Fruit fly (Drosophila melanogaster): ENCODE measurements around the gene CG34174.

CG34174 gene

dm6 chr2L:2202853-2203717, 11.0 kb upstream of the CG34174 start (continued):
- peak; percentile 65 for TF ChIP-seq pros (GFP tag; optimal IDR thresholded peaks at IDR 0.05)
- TF ChIP-seq ash1 (GFP tag; optimal IDR thresholded peaks at IDR 0.05): no peak
- no peak for TF ChIP-seq CG15696 (tag; optimal IDR thresholded peaks at IDR 0.05)
- TF ChIP-seq gem (tag; optimal IDR thresholded peaks at IDR 0.05): no peak
- no peak for TF ChIP-seq fd3F (GFP tag; optimal IDR thresholded peaks at IDR 0.05)
- peak; percentile 38; the same call in 1 of the 3 replicates for TF ChIP-seq otp (GFP tag; IDR thresholded peaks at IDR 0.05)
- no peak for TF ChIP-seq lilli (GFP tag; optimal IDR thresholded peaks at IDR 0.05)
- peak; percentile 12 for TF ChIP-seq BtbVII (GFP tag; optimal IDR thresholded peaks at IDR 0.05)
- TF ChIP-seq CG3838 (GFP tag; optimal IDR thresholded peaks at IDR 0.05): no peak
- TF ChIP-seq Xrp1 (GFP tag; IDR thresholded peaks at IDR 0.05): 0 out of 2 replicates have a peak, but pooled peaks have one; percentile 6
- no peak for TF ChIP-seq bcd (GFP tag; optimal IDR thresholded peaks at IDR 0.05)
- peak; percentile 34; the same call in 2 of the 4 replicates for TF ChIP-seq Dll (GFP tag; IDR thresholded peaks at IDR 0.05; ENCODE audit: partially characterized antibody)
- no peak for TF ChIP-seq CG33213 (GFP tag; optimal IDR thresholded peaks at IDR 0.05)
- no peak for TF ChIP-seq CG5245 (GFP tag; optimal IDR thresholded peaks at IDR 0.05)
- no peak for TF ChIP-seq Kr (GFP tag; optimal IDR thresholded peaks at IDR 0.05)
- TF ChIP-seq CG14441 (GFP tag; IDR thresholded peaks at IDR 0.05): 0 out of 2 replicates have a peak, but pooled peaks have one; percentile 15
- no peak for TF ChIP-seq CG15269 (tag; optimal IDR thresholded peaks at IDR 0.05)
- no peak for TF ChIP-seq CG9727 (GFP tag; optimal IDR thresholded peaks at IDR 0.05)
- TF ChIP-seq ac (GFP tag; optimal IDR thresholded peaks at IDR 0.05): no peak
- no peak for TF ChIP-seq Dbx (GFP tag; IDR thresholded peaks at IDR 0.05)
- TF ChIP-seq CG10267 (tag; optimal IDR thresholded peaks at IDR 0.05): no peak
- TF ChIP-seq CG12219 (GFP tag; optimal IDR thresholded peaks at IDR 0.05): no peak
- no peak for TF ChIP-seq ssp (GFP tag; IDR thresholded peaks at IDR 0.05)
- TF ChIP-seq Opbp (GFP tag; IDR thresholded peaks at IDR 0.05; ENCODE audit: partially characterized antibody): peak; percentile 64
- TF ChIP-seq CG7987 (GFP tag; optimal IDR thresholded peaks at IDR 0.05): peak; percentile 36
- TF ChIP-seq seq (GFP tag; IDR thresholded peaks at IDR 0.05): 0 out of 2 replicates have a peak, but pooled peaks have one; percentile 13
- peak; percentile 97 for TF ChIP-seq CG31224 (GFP tag; IDR thresholded peaks at IDR 0.05)
- TF ChIP-seq Oli (tag; optimal IDR thresholded peaks at IDR 0.05): no peak
- no peak for TF ChIP-seq CG17568 (GFP tag; optimal IDR thresholded peaks at IDR 0.05)
- no peak for TF ChIP-seq shn (GFP tag; optimal IDR thresholded peaks at IDR 0.05)
- no peak for TF ChIP-seq tgo (GFP tag; IDR thresholded peaks at IDR 0.05)
- TF ChIP-seq CG10979 (tag; optimal IDR thresholded peaks at IDR 0.05): no peak
- peak; percentile 14 for TF ChIP-seq corto (GFP tag; optimal IDR thresholded peaks at IDR 0.05)
- no peak for TF ChIP-seq disco-r (GFP tag; optimal IDR thresholded peaks at IDR 0.05)
- peak; percentile 13 for TF ChIP-seq CG18599 (GFP tag; optimal IDR thresholded peaks at IDR 0.05)
- peak; percentile 23 for TF ChIP-seq CG15514 (GFP tag; optimal IDR thresholded peaks at IDR 0.05)
- TF ChIP-seq CG34376 (GFP tag; optimal IDR thresholded peaks at IDR 0.05): no peak
- TF ChIP-seq Taf1 (GFP tag; IDR thresholded peaks at IDR 0.05): no peak
- peak; percentile 30; the same call in 1 of the 2 replicates for TF ChIP-seq unc-4 (GFP tag; IDR thresholded peaks at IDR 0.05; ENCODE audit: partially characterized antibody)
- no peak for TF ChIP-seq ase (GFP tag; IDR thresholded peaks at IDR 0.05)
- no peak for TF ChIP-seq CG11085 (GFP tag; IDR thresholded peaks at IDR 0.05)
- peak; percentile 11; the same call in 1 of the 2 replicates for TF ChIP-seq HLH3B (GFP tag; IDR thresholded peaks at IDR 0.05)
- TF ChIP-seq CG7963 (GFP tag; IDR thresholded peaks at IDR 0.05; ENCODE audit: partially characterized antibody): 0 out of 3 replicates have a peak, but pooled peaks have one; percentile 37
- TF ChIP-seq Adf1 (GFP tag; IDR thresholded peaks at IDR 0.05): peak; percentile 51
- no peak for TF ChIP-seq chif (GFP tag; optimal IDR thresholded peaks at IDR 0.05)
- TF ChIP-seq CG3995 (GFP tag; optimal IDR thresholded peaks at IDR 0.05): no peak
- no peak for TF ChIP-seq jumu (GFP tag; optimal IDR thresholded peaks at IDR 0.05)
- no peak for TF ChIP-seq tin (GFP tag; optimal IDR thresholded peaks at IDR 0.05)

All from whole organism, embryonic.